Worm (Caenorhabditis elegans): ENCODE data around the gene ZC477.3.

Gene ZC477.3

DNA sequence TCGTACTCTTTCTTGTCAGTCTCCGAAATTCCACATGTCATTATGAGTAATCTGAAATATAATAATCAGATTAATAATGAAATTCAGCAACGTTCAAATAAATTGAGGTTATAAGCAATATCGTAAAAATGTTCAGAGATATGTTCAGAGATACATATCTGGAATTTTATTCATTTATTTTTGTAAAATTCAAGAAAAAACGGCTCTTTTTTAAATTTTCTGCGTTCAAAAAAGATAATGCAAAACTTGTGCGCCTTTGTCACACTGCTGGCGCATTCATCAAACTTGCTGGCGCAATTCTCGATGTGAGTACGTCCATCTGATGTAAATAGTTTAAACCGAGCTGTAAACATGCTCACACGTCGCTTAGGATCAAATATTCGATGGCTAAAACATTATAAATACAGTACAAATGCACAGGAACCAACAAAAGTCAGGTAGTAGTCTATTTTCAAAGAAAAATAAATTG is at the start of gene ZC477.3, which contains the start of gene rde-8:
Gene ZC477.3 (plus strand): TSS at position 282 of the 469 bp plus-strand sequence.
Gene rde-8 (minus strand): TSS at position 51 of the 469 bp plus-strand sequence.
- TF ChIP-seq ZK546.5 (tag; optimal IDR thresholded peaks at IDR 0.05) (no peak), ceh-28 (tag; optimal IDR thresholded peaks at IDR 0.05) (peak; percentile 25), nhr-77 (tag; optimal IDR thresholded peaks at IDR 0.05) (peak; percentile 42), lin-39 (tag; optimal IDR thresholded peaks at IDR 0.05) (no peak), elt-2 (tag; optimal IDR thresholded peaks at IDR 0.05) (peak; percentile 34), nhr-67 (tag; optimal IDR thresholded peaks at IDR 0.05) (no peak), elt-1 (tag; optimal IDR thresholded peaks at IDR 0.05) (no peak), snpc-4 (tag; optimal IDR thresholded peaks at IDR 0.05) (peak; percentile 41), unc-62 (GFP tag; optimal IDR thresholded peaks at IDR 0.05) (no peak), R02D3.7 (tag; optimal IDR thresholded peaks at IDR 0.05) (peak; percentile 30), nhr-28 (tag; optimal IDR thresholded peaks at IDR 0.05) (no peak), nhr-11 (tag; optimal IDR thresholded peaks at IDR 0.05) (peak; percentile 42), nhr-12 (tag; optimal IDR thresholded peaks at IDR 0.05) (no peak), nhr-25 (tag; optimal IDR thresholded peaks at IDR 0.05) (peak; percentile 35), lsy-12 (tag; optimal IDR thresholded peaks at IDR 0.05) (peak; percentile 39), tbx-2 (tag; optimal IDR thresholded peaks at IDR 0.05) (peak; percentile 56), ceh-82 (tag; optimal IDR thresholded peaks at IDR 0.05) (no peak), pha-4 (tag; optimal IDR thresholded peaks at IDR 0.05) (peak; percentile 92), nhr-43 (tag; optimal IDR thresholded peaks at IDR 0.05; ENCODE audit: poor library complexity, severe bottlenecking) (peak; percentile 36), nhr-23 (tag; optimal IDR thresholded peaks at IDR 0.05) (peak; percentile 55), jun-1 (tag; optimal IDR thresholded peaks at IDR 0.05) (peak; percentile 29), lin-15B (tag; optimal IDR thresholded peaks at IDR 0.05) (peak; percentile 79), nfya-1 (tag; optimal IDR thresholded peaks at IDR 0.05; ENCODE audit: insufficient read depth) (peak; percentile 64)

DNA sequence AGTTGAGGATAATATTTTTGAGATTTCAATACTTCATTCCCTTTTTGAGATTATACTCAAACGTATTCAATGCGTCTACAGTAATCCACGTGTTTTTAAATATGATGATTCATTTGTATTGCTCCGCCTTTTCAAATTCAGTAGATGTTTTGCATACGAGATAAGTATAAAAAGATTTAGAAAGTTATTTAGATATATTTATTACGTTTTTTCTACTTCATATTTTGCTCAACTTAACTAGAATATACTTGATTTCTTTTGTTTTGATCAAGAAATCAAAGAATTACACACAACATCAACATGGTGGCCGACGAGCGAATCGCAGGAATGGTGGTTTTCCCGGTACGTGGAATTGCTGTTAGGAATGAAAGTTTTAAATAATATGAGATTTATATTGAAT is 45.6 kb upstream of the ZC477.3 start, which contains the start of gene srx-50:
Gene srx-50 (plus strand): TSS at position 301 of the 400 bp plus-strand sequence.
- TF ChIP-seq fkh-10 (GFP tag; optimal IDR thresholded peaks at IDR 0.05) (peak; percentile 18), ceh-28 (tag; optimal IDR thresholded peaks at IDR 0.05) (no peak), ceh-82 (tag; optimal IDR thresholded peaks at IDR 0.05) (no peak), egl-27 (tag; optimal IDR thresholded peaks at IDR 0.05) (no peak), unc-39 (tag; optimal IDR thresholded peaks at IDR 0.05) (no peak)

DNA sequence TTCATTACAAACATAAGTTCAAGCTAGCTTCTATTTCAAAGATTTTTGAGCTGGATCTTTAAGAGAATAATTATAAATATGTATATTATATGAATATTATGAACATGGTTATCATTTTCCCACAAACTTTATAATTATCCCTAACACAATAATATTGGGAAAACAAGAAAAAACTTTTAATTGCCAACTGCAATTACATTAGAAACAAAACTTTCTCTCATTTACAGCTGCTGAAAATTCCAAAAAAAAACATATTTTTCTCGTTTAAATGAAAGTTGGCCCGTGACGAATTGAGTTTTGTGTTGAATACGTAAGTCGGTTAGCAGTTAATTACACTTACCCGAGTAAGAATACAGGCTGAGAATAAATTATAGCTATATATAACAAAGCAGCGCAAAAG is 40.6 kb upstream of the ZC477.3 start:
- TF ChIP-seq unc-62 (GFP tag; optimal IDR thresholded peaks at IDR 0.05), result no peak
- TF ChIP-seq egl-27 (tag; optimal IDR thresholded peaks at IDR 0.05), result no peak
- TF ChIP-seq nhr-237 (tag; optimal IDR thresholded peaks at IDR 0.05), result no peak
- no peak for TF ChIP-seq pqm-1 (tag; optimal IDR thresholded peaks at IDR 0.05)
- no peak for TF ChIP-seq eor-1 (tag; optimal IDR thresholded peaks at IDR 0.05)
- no peak for TF ChIP-seq tbx-2 (tag; optimal IDR thresholded peaks at IDR 0.05)
- TF ChIP-seq daf-12 (tag; optimal IDR thresholded peaks at IDR 0.05), result no peak
- no peak for TF ChIP-seq unc-39 (tag; optimal IDR thresholded peaks at IDR 0.05)
- TF ChIP-seq ztf-11 (tag; optimal IDR thresholded peaks at IDR 0.05), result no peak
- TF ChIP-seq nhr-43 (tag; optimal IDR thresholded peaks at IDR 0.05; ENCODE audit: poor library complexity, severe bottlenecking), result no peak
- no peak for TF ChIP-seq aly-2 (tag; optimal IDR thresholded peaks at IDR 0.05)
- no peak for TF ChIP-seq nfya-1 (tag; optimal IDR thresholded peaks at IDR 0.05; ENCODE audit: insufficient read depth)
- no peak for TF ChIP-seq R02D3.7 (tag; optimal IDR thresholded peaks at IDR 0.05)
- no peak for TF ChIP-seq nhr-23 (tag; optimal IDR thresholded peaks at IDR 0.05)
- TF ChIP-seq elt-1 (tag; optimal IDR thresholded peaks at IDR 0.05), result no peak
- no peak for TF ChIP-seq lsy-12 (tag; optimal IDR thresholded peaks at IDR 0.05)
- no peak for TF ChIP-seq mdl-1 (tag; optimal IDR thresholded peaks at IDR 0.05)
- no peak for TF ChIP-seq lin-39 (tag; optimal IDR thresholded peaks at IDR 0.05)

DNA sequence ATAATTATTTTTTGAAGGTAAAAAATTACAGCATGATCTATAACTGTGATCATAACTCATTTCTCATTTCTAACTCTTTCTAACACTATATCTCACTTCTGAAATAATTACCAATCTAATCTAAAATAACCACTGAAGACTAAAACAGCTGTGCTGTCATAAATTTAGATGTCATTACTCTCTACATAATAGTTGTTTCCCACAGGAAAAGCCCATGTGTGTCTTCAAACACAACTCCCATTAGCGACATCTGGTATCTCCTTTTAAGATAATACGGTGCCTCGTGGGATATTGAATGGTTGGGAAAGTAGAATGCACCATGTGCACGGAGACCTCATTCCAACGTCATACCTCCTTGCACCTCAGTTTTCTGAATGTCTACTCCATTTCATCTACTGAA is 38.3 kb upstream of the ZC477.3 start, which contains the start of gene Y43B11AL.1:
Gene Y43B11AL.1 (plus strand): TSS at position 301 of the 400 bp plus-strand sequence.
- TF ChIP-seq ztf-4 (tag; optimal IDR thresholded peaks at IDR 0.05) (no peak), lsy-12 (tag; optimal IDR thresholded peaks at IDR 0.05) (no peak), lin-15B (tag; optimal IDR thresholded peaks at IDR 0.05) (no peak), snpc-4 (tag; optimal IDR thresholded peaks at IDR 0.05) (no peak), lin-39 (tag; optimal IDR thresholded peaks at IDR 0.05) (no peak), egl-5 (tag; optimal IDR thresholded peaks at IDR 0.05) (no peak), sea-2 (GFP tag; optimal IDR thresholded peaks at IDR 0.05) (no peak), mdl-1 (tag; optimal IDR thresholded peaks at IDR 0.05) (no peak), ama-1 (optimal IDR thresholded peaks at IDR 0.05) (no peak), elt-3 (tag; optimal IDR thresholded peaks at IDR 0.05) (no peak)
